Worm (Caenorhabditis elegans) whole organism, L3 larva: Measurements from ENCODE around the gene ngn-1.

ENCODE experiments used
- R02D3.7 ChIP-seq: fragments of 150-350 bp; optimal IDR thresholded peaks from 2 replicates; lab custom pipeline; 2014; ENCODE audit warnings: missing biosample characterization, missing genetic modification characterization
- ZK546.5 ChIP-seq: sonication (generic microtip); optimal IDR thresholded peaks from 2 replicates; lab custom pipeline; 2017; ENCODE audit warnings: missing biosample characterization, missing genetic modification characterization
- aly-2 ChIP-seq: fragments of 150-350 bp; optimal IDR thresholded peaks from 2 replicates; lab custom pipeline; 2014; ENCODE audit warnings: missing biosample characterization, missing genetic modification characterization
- ama-1 ChIP-seq: fragments of 150-350 bp; optimal IDR thresholded peaks from 2 replicates; lab custom pipeline; 2018
- ceh-16 ChIP-seq: sonication (generic microtip); optimal IDR thresholded peaks from 2 replicates; lab custom pipeline; 2017; ENCODE audit warnings: missing biosample characterization, missing genetic modification characterization
- ceh-28 ChIP-seq: fragments of 150-350 bp; optimal IDR thresholded peaks from 2 replicates; lab custom pipeline; 2014; ENCODE audit warnings: missing biosample characterization, missing genetic modification reagents, missing genetic modification characterization
- ceh-82 ChIP-seq: fragments of 150-350 bp; optimal IDR thresholded peaks from 2 replicates; lab custom pipeline; 2014; ENCODE audit warnings: missing biosample characterization, missing genetic modification characterization
- ceh-9 ChIP-seq: sonication (generic microtip); optimal IDR thresholded peaks from 2 replicates; lab custom pipeline; 2018; ENCODE audit warnings: missing biosample characterization, missing genetic modification characterization
- daf-12 ChIP-seq: fragments of 150-350 bp; optimal IDR thresholded peaks from 2 replicates; lab custom pipeline; 2014; ENCODE audit warnings: missing biosample characterization, missing genetic modification reagents, missing genetic modification characterization
- egl-27 ChIP-seq: sonication (generic microtip); optimal IDR thresholded peaks from 4 replicates; lab custom pipeline; 2017; ENCODE audit warnings: missing biosample characterization, missing genetic modification reagents, missing genetic modification characterization
- egl-5 ChIP-seq: fragments of 150-350 bp; optimal IDR thresholded peaks from 2 replicates; lab custom pipeline; 2017; ENCODE audit warnings: missing biosample characterization, missing genetic modification reagents, missing genetic modification characterization, inconsistent platforms
- elt-1 ChIP-seq: fragments of 150-350 bp; optimal IDR thresholded peaks from 2 replicates; lab custom pipeline; 2014; ENCODE audit warnings: missing biosample characterization, missing genetic modification characterization
- elt-2 ChIP-seq: sonication (generic microtip); optimal IDR thresholded peaks from 2 replicates; lab custom pipeline; 2016; ENCODE audit warnings: missing genetic modification reagents, mild to moderate bottlenecking, missing genetic modification characterization, missing compliant biosample characterization
- elt-3 ChIP-seq, 3 experiments: fragments of 150-350 bp in 1 of 3; sonication (generic microtip) in 2 of 3; optimal IDR thresholded peaks; 2 replicates in 2 of 3; 4 replicates in 1 of 3; lab custom pipeline; 2014 to 2017; ENCODE audit warnings: missing biosample characterization in 3 of 3, missing genetic modification characterization in 3 of 3
- eor-1 ChIP-seq, 2 experiments: fragments of 150-350 bp; optimal IDR thresholded peaks; 2 replicates each; lab custom pipeline; 2014 to 2018; ENCODE audit warnings: missing biosample characterization in 2 of 2, missing genetic modification characterization in 2 of 2
- fkh-10 ChIP-seq: sonication (generic microtip); optimal IDR thresholded peaks from 2 replicates; lab custom pipeline; 2017; ENCODE audit warnings: missing biosample characterization, missing genetic modification reagents, missing genetic modification characterization
- fkh-2 ChIP-seq: fragments of 150-350 bp; optimal IDR thresholded peaks from 2 replicates; lab custom pipeline; 2014; ENCODE audit warnings: missing biosample characterization, missing genetic modification reagents, missing genetic modification characterization
- fos-1 ChIP-seq: fragments of 150-350 bp; optimal IDR thresholded peaks from 2 replicates; lab custom pipeline; 2014; ENCODE audit warnings: missing biosample characterization, missing genetic modification characterization
- hmg-11 ChIP-seq: sonication (generic microtip); optimal IDR thresholded peaks from 2 replicates; lab custom pipeline; 2016; ENCODE audit warnings: missing genetic modification characterization, missing compliant biosample characterization
- jun-1 ChIP-seq: fragments of 150-350 bp; optimal IDR thresholded peaks from 2 replicates; lab custom pipeline; 2014; ENCODE audit warnings: missing biosample characterization, missing genetic modification reagents, missing genetic modification characterization
- lin-15B ChIP-seq: fragments of 150-350 bp; optimal IDR thresholded peaks from 2 replicates; lab custom pipeline; 2014; ENCODE audit warnings: missing biosample characterization, missing genetic modification characterization
- lin-39 ChIP-seq: fragments of 150-350 bp; optimal IDR thresholded peaks from 2 replicates; lab custom pipeline; 2018; ENCODE audit warnings: missing biosample characterization, missing genetic modification reagents, missing genetic modification characterization
- lsy-12 ChIP-seq: sonication (generic microtip); optimal IDR thresholded peaks from 2 replicates; lab custom pipeline; 2016; ENCODE audit warnings: mild to moderate bottlenecking, missing genetic modification characterization, missing compliant biosample characterization
- mdl-1 ChIP-seq: fragments of 150-350 bp; optimal IDR thresholded peaks from 2 replicates; lab custom pipeline; 2014; ENCODE audit warnings: missing biosample characterization, missing genetic modification characterization
- mml-1 ChIP-seq: fragments of 150-350 bp; sonication (generic microtip); optimal IDR thresholded peaks from 3 replicates; lab custom pipeline; 2014; ENCODE audit warnings: missing biosample characterization, missing genetic modification characterization
- nfya-1 ChIP-seq: sonication (generic microtip); optimal IDR thresholded peaks from 2 replicates; lab custom pipeline; 2017; ENCODE audit warnings: missing genetic modification characterization, mild to moderate bottlenecking, missing compliant biosample characterization, antibody characterized with exemption, moderate library complexity; ENCODE audit not compliant: insufficient read depth
- nhr-11 ChIP-seq: fragments of 150-350 bp; optimal IDR thresholded peaks from 2 replicates; lab custom pipeline; 2014; ENCODE audit warnings: missing biosample characterization, missing genetic modification characterization
- nhr-12 ChIP-seq: fragments of 150-350 bp; optimal IDR thresholded peaks from 2 replicates; lab custom pipeline; 2014; ENCODE audit warnings: missing biosample characterization, missing genetic modification characterization
- nhr-23 ChIP-seq: fragments of 150-350 bp; optimal IDR thresholded peaks from 2 replicates; lab custom pipeline; 2014; ENCODE audit warnings: missing biosample characterization, missing genetic modification reagents, missing genetic modification characterization
- nhr-237 ChIP-seq: fragments of 150-350 bp; optimal IDR thresholded peaks from 2 replicates; lab custom pipeline; 2014; ENCODE audit warnings: missing biosample characterization, missing genetic modification characterization
- nhr-25 ChIP-seq: sonication (generic microtip); optimal IDR thresholded peaks from 2 replicates; lab custom pipeline; 2017; ENCODE audit warnings: missing biosample characterization, missing genetic modification characterization
- nhr-28 ChIP-seq: fragments of 150-350 bp; optimal IDR thresholded peaks from 2 replicates; lab custom pipeline; 2014; ENCODE audit warnings: missing biosample characterization, missing genetic modification characterization
- nhr-43 ChIP-seq: sonication (generic microtip); optimal IDR thresholded peaks from 2 replicates; lab custom pipeline; 2016; ENCODE audit warnings: mild to moderate bottlenecking, missing genetic modification characterization, missing compliant biosample characterization; ENCODE audit not compliant: poor library complexity, severe bottlenecking
- nhr-67 ChIP-seq: fragments of 150-350 bp; optimal IDR thresholded peaks from 2 replicates; lab custom pipeline; 2014; ENCODE audit warnings: missing biosample characterization, missing genetic modification characterization
- nhr-76 ChIP-seq: fragments of 150-350 bp; sonication (generic microtip); optimal IDR thresholded peaks from 5 replicates; lab custom pipeline; 2014; ENCODE audit warnings: missing biosample characterization, missing genetic modification characterization
- nhr-77 ChIP-seq: fragments of 150-350 bp; optimal IDR thresholded peaks from 2 replicates; lab custom pipeline; 2014; ENCODE audit warnings: missing biosample characterization, missing genetic modification characterization
- pha-4 ChIP-seq: fragments of 150-350 bp; optimal IDR thresholded peaks from 2 replicates; lab custom pipeline; 2014; ENCODE audit warnings: missing biosample characterization, missing genetic modification reagents, missing genetic modification characterization
- pqm-1 ChIP-seq: fragments of 150-350 bp; optimal IDR thresholded peaks from 2 replicates; lab custom pipeline; 2017; ENCODE audit warnings: missing biosample characterization, missing genetic modification characterization, inconsistent platforms
- sea-2 ChIP-seq: fragments of 150-350 bp; sonication (generic microtip); optimal IDR thresholded peaks from 4 replicates; lab custom pipeline; 2014; ENCODE audit warnings: missing biosample characterization, missing genetic modification reagents, missing genetic modification characterization
- skn-1 ChIP-seq: fragments of 150-350 bp; optimal IDR thresholded peaks from 2 replicates; lab custom pipeline; 2014; ENCODE audit warnings: missing biosample characterization, missing genetic modification characterization
- snpc-4 ChIP-seq: fragments of 150-350 bp; optimal IDR thresholded peaks from 2 replicates; lab custom pipeline; 2014; ENCODE audit warnings: missing biosample characterization, missing genetic modification characterization
- tbx-2 ChIP-seq: sonication (generic microtip); optimal IDR thresholded peaks from 2 replicates; lab custom pipeline; 2016; ENCODE audit warnings: mild to moderate bottlenecking, missing genetic modification characterization, missing compliant biosample characterization
- unc-39 ChIP-seq: sonication (generic microtip); optimal IDR thresholded peaks from 4 replicates; lab custom pipeline; 2017; ENCODE audit warnings: missing biosample characterization, missing genetic modification characterization
- unc-62 ChIP-seq: fragments of 150-350 bp; sonication (generic microtip); optimal IDR thresholded peaks from 4 replicates; lab custom pipeline; 2014; ENCODE audit warnings: missing biosample characterization, missing genetic modification reagents, missing genetic modification characterization
- zag-1 ChIP-seq: fragments of 150-350 bp; optimal IDR thresholded peaks from 2 replicates; lab custom pipeline; 2014; ENCODE audit warnings: missing biosample characterization, missing genetic modification characterization
- ztf-11 ChIP-seq: fragments of 150-350 bp; optimal IDR thresholded peaks from 2 replicates; lab custom pipeline; 2014; ENCODE audit warnings: missing biosample characterization, missing genetic modification characterization
- ztf-4 ChIP-seq: fragments of 150-350 bp; optimal IDR thresholded peaks from 2 replicates; lab custom pipeline; 2014; ENCODE audit warnings: missing biosample characterization, missing genetic modification characterization

Gene ngn-1

DNA sequence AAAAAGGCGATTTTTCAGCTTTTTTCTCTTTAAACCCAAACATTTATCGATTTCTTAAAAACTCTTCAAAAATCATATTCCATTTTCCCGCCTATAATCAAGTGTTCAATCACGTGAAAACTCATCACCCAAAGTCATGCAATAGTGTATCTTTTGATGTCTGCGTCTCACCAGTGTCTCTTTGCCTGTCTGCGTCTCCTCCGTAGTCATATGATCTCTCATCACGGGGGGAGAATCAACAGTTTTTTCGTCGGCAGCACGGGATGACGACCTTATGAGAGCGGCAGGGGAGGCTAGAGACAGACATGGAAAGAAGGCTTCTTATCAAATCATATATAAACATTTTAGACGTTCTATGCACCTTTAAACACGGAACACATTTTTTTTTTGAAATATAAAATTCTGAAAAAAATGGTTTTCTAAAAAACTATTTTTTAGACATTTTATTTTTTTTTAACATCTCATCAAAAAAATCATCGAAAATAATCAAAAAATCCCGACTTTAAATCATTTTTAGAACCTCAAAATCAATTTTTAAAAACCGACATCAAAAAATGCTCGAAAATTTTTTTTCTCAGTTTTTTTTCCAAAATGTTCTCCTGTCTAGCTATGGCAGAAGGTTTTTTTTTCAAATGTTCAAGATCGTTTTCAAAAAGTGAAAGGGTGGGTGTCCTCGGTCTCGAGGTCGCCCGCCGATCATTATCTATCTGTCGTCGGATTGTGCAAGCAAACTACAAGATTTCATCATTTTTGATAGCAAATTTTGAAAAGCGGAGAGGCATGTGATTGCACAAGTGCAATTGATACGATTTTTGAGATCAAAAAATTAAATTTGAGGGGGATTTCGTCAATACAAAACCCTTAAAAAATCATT lies 25.8 kb downstream of the ngn-1 start:
- TF ChIP-seq daf-12 (tag; lab: Kevin White, UChicago) (no peak), eor-1 (tag; optimal IDR thresholded peaks at IDR 0.05; lab: Kevin White, UChicago) (peak in 1 of 2 experiments; percentile 86), elt-1 (tag; lab: Kevin White, UChicago) (peak; percentile 60), skn-1 (tag; lab: Kevin White, UChicago) (peak; percentile 96), unc-39 (no peak), ceh-16 (tag; lab: Kevin White, UChicago) (no peak), zag-1 (tag; lab: Kevin White, UChicago) (peak; percentile 47), mdl-1 (peak; percentile 90), nhr-25 (tag; lab: Kevin White, UChicago) (peak; percentile 99), ceh-28 (tag; lab: Kevin White, UChicago) (peak; percentile 91), nhr-43 (peak; percentile 98), ztf-11 (tag; lab: Kevin White, UChicago) (no peak), nhr-77 (peak; percentile 70), nhr-12 (tag; lab: Kevin White, UChicago) (no peak), nhr-23 (peak; percentile 99), nfya-1 (tag; lab: Kevin White, UChicago) (peak; percentile 96), pha-4 (tag; lab: Kevin White, UChicago) (peak; percentile 99), sea-2 (GFP tag; lab: Kevin White, UChicago) (peak; percentile 22), lin-39 (peak; percentile 73), pqm-1 (tag; lab: Kevin White, UChicago) (peak; percentile 97), fos-1 (peak; percentile 65), tbx-2 (peak; percentile 81), nhr-11 (tag; lab: Kevin White, UChicago) (peak; percentile 91), hmg-11 (tag; lab: Kevin White, UChicago) (peak; percentile 91), ZK546.5 (tag; lab: Kevin White, UChicago) (no peak), ama-1 (lab: Kevin White, UChicago) (peak; percentile 96), egl-5 (tag; lab: Kevin White, UChicago) (peak; percentile 39), nhr-28 (tag; lab: Kevin White, UChicago) (peak; percentile 72), nhr-76 (tag; lab: Kevin White, UChicago) (peak; percentile 51), fkh-10 (GFP tag; lab: Kevin White, UChicago) (peak; percentile 55), elt-2 (tag; lab: Kevin White, UChicago) (peak; percentile 96), snpc-4 (peak; percentile 84), elt-3 (tag; optimal IDR thresholded peaks at IDR 0.05; lab: Kevin White, UChicago) (peak; percentile 44 to 83 (median 80)), ceh-82 (tag; lab: Kevin White, UChicago) (peak; percentile 5), fkh-2 (tag; lab: Kevin White, UChicago) (no peak), R02D3.7 (tag; lab: Kevin White, UChicago) (peak; percentile 70), egl-27 (tag; lab: Kevin White, UChicago) (peak; percentile 79), jun-1 (peak; percentile 99), aly-2 (tag; lab: Kevin White, UChicago) (no peak), nhr-67 (tag; lab: Kevin White, UChicago) (no peak), lin-15B (peak; percentile 82), unc-62 (peak; percentile 86), ztf-4 (tag; lab: Kevin White, UChicago) (peak; percentile 90), mml-1 (tag; lab: Kevin White, UChicago) (peak; percentile 86), ceh-9 (tag; lab: Kevin White, UChicago) (no peak), nhr-237 (tag; lab: Kevin White, UChicago) (no peak), lsy-12 (peak; percentile 97)
- TF ChIP-seq, all 47 proteins: peak for 36
